Fruit fly (Drosophila melanogaster) whole organism, embryonic: ENCODE data around the gene CG3184.

Experiments used
- BtbVII ChIP-seq: fragments of 200-800 bp; sonication (Bioruptor generic); optimal IDR thresholded peaks from 3 replicates; lab custom pipeline; 2017; ENCODE audit warnings: missing biosample characterization, mild to moderate bottlenecking, missing genetic modification characterization
- CG10267 ChIP-seq: fragments of 200-800 bp; sonication (Bioruptor generic); optimal IDR thresholded peaks from 2 replicates; lab custom pipeline; 2018; ENCODE audit warnings: missing biosample characterization, mild to moderate bottlenecking, missing genetic modification characterization, moderate library complexity
- CG10366 ChIP-seq: fragments of 200-800 bp; sonication (Bioruptor generic); IDR thresholded peaks from 2 replicates; pipeline ENCODE4 v1.3.6; 2022; ENCODE audit warnings: missing biosample characterization, missing genetic modification characterization
- CG10959 ChIP-seq: fragments of 200-800 bp; sonication (Bioruptor generic); IDR thresholded peaks from 2 replicates; pipeline ENCODE4 v1.3.6; 2022; ENCODE audit warnings: missing biosample characterization, missing genetic modification characterization
- CG11504 ChIP-seq: fragments of 200-800 bp; sonication (Bioruptor generic); optimal IDR thresholded peaks from 3 replicates; lab custom pipeline; 2019; ENCODE audit warnings: missing biosample characterization, mild to moderate bottlenecking, missing genetic modification characterization, moderate library complexity
- CG12942 ChIP-seq: fragments of 200-800 bp; sonication (Bioruptor generic); optimal IDR thresholded peaks from 3 replicates; lab custom pipeline; 2016; ENCODE audit warnings: missing biosample characterization, missing genetic modification characterization
- CG17186 ChIP-seq: fragments of 200-800 bp; sonication (Bioruptor generic); optimal IDR thresholded peaks from 3 replicates; lab custom pipeline; 2017; ENCODE audit warnings: missing biosample characterization, missing genetic modification reagents, missing genetic modification characterization
- CG18262 ChIP-seq: fragments of 200-800 bp; optimal IDR thresholded peaks from 3 replicates; lab custom pipeline; 2019; ENCODE audit warnings: missing biosample characterization, mild to moderate bottlenecking, missing genetic modification characterization, moderate library complexity
- CG2202 ChIP-seq: fragments of 200-800 bp; sonication (Bioruptor generic); optimal IDR thresholded peaks from 2 replicates; lab custom pipeline; 2018; ENCODE audit warnings: missing biosample characterization, mild to moderate bottlenecking, missing genetic modification characterization
- CG2678 ChIP-seq: fragments of 200-800 bp; sonication (Bioruptor generic); optimal IDR thresholded peaks from 3 replicates; lab custom pipeline; 2019; ENCODE audit warnings: missing biosample characterization, mild to moderate bottlenecking, missing genetic modification characterization, moderate library complexity
- CG31224 ChIP-seq: fragments of 200-800 bp; sonication (Bioruptor generic); IDR thresholded peaks from 2 replicates; pipeline ENCODE4 v1.3.6; 2022; ENCODE audit warnings: missing biosample characterization, missing genetic modification characterization
- CG31441 ChIP-seq: fragments of 200-800 bp; sonication (Bioruptor generic); IDR thresholded peaks from 2 replicates; pipeline ENCODE4 v1.3.6; 2022; ENCODE audit warnings: missing biosample characterization, missing genetic modification characterization
- CG43689 ChIP-seq: fragments of 200-800 bp; sonication (Bioruptor generic); IDR thresholded peaks from 2 replicates; pipeline ENCODE4 v1.3.6; 2022; ENCODE audit warnings: missing biosample characterization, missing genetic modification characterization
- CG4820 ChIP-seq: fragments of 200-800 bp; sonication (Bioruptor generic); optimal IDR thresholded peaks from 3 replicates; lab custom pipeline; 2016; ENCODE audit warnings: missing biosample characterization, missing genetic modification characterization
- CG6175 ChIP-seq: fragments of 200-800 bp; sonication (Bioruptor generic); IDR thresholded peaks from 3 replicates; pipeline ENCODE4 v1.3.6; 2022; ENCODE audit warnings: missing biosample characterization, missing genetic modification characterization
- CG7839 ChIP-seq: fragments of 200-800 bp; sonication (Bioruptor generic); optimal IDR thresholded peaks from 3 replicates; lab custom pipeline; 2018; ENCODE audit warnings: missing biosample characterization, mild to moderate bottlenecking, missing genetic modification characterization, moderate library complexity
- CG7987 ChIP-seq: fragments of 200-800 bp; sonication (Bioruptor generic); optimal IDR thresholded peaks from 2 replicates; lab custom pipeline; 2018; ENCODE audit warnings: missing biosample characterization, mild to moderate bottlenecking, missing genetic modification characterization, moderate library complexity
- CG8388 ChIP-seq: fragments of 200-800 bp; sonication (Bioruptor generic); optimal IDR thresholded peaks from 2 replicates; lab custom pipeline; 2019; ENCODE audit warnings: missing biosample characterization, mild to moderate bottlenecking, missing genetic modification characterization, moderate library complexity
- D19A ChIP-seq: fragments of 200-800 bp; optimal IDR thresholded peaks from 3 replicates; lab custom pipeline; 2019; ENCODE audit warnings: missing biosample characterization, mild to moderate bottlenecking, missing genetic modification characterization, moderate library complexity
- Dek ChIP-seq: fragments of 200-800 bp; sonication (Bioruptor generic); optimal IDR thresholded peaks from 3 replicates; lab custom pipeline; 2019; ENCODE audit warnings: missing biosample characterization, mild to moderate bottlenecking, missing genetic modification characterization, moderate library complexity
- Dll ChIP-seq: fragments of 200-800 bp; sonication (Bioruptor generic); IDR thresholded peaks from 4 replicates; pipeline ENCODE4 v1.3.6; 2022; ENCODE audit warnings: missing biosample characterization, missing genetic modification characterization; ENCODE audit not compliant: partially characterized antibody
- Eip74EF ChIP-seq, 2 experiments: fragments of 200-800 bp in 1 of 2; fragments of >200 bp in 1 of 2; sonication (Bioruptor generic) in 1 of 2; optimal IDR thresholded peaks; 2 replicates each; lab custom pipeline; 2017 to 2019; ENCODE audit warnings: missing biosample characterization in 2 of 2, missing genetic modification characterization in 2 of 2, mild to moderate bottlenecking in 1 of 2, moderate library complexity in 1 of 2
- Hmx ChIP-seq: fragments of 200-800 bp; sonication (Bioruptor generic); optimal IDR thresholded peaks from 2 replicates; lab custom pipeline; 2016; ENCODE audit warnings: missing biosample characterization, missing genetic modification characterization
- Hr51 ChIP-seq, 2 experiments: fragments of 200-800 bp; sonication (Bioruptor generic); optimal IDR thresholded peaks; 2 replicates in 1 of 2; 3 replicates in 1 of 2; lab custom pipeline; 2016 to 2018; ENCODE audit warnings: missing biosample characterization in 2 of 2, missing genetic modification characterization in 2 of 2, mild to moderate bottlenecking in 1 of 2, moderate library complexity in 1 of 2
- Hr78 ChIP-seq, 2 experiments: fragments of 200-800 bp in 1 of 2; fragments of >200 bp in 1 of 2; sonication (Bioruptor generic) in 1 of 2; optimal IDR thresholded peaks; 2 replicates each; lab custom pipeline; 2017 to 2019; ENCODE audit warnings: missing biosample characterization in 2 of 2, missing genetic modification characterization in 2 of 2, mild to moderate bottlenecking in 1 of 2, moderate library complexity in 1 of 2
- Poxn ChIP-seq: fragments of 200-800 bp; sonication (Bioruptor generic); IDR thresholded peaks from 2 replicates; pipeline ENCODE4 v1.3.6; 2022; ENCODE audit warnings: missing biosample characterization, missing genetic modification characterization
- Ptx1 ChIP-seq: fragments of 200-800 bp; sonication (Bioruptor generic); IDR thresholded peaks from 2 replicates; pipeline ENCODE4 v1.3.6; 2022; ENCODE audit warnings: missing biosample characterization, missing genetic modification characterization
- al ChIP-seq: fragments of 200-800 bp; sonication (Bioruptor generic); IDR thresholded peaks from 2 replicates; pipeline ENCODE4 v1.3.6; 2022; ENCODE audit warnings: missing biosample characterization, missing genetic modification characterization
- ap ChIP-seq: fragments of 200-800 bp; sonication (Bioruptor generic); IDR thresholded peaks from 2 replicates; pipeline ENCODE4 v1.3.6; 2022; ENCODE audit warnings: missing biosample characterization, missing genetic modification characterization
- bsh ChIP-seq, 2 experiments: fragments of 200-800 bp; sonication (Bioruptor generic); optimal IDR thresholded peaks; 2 replicates each; lab custom pipeline; 2017 to 2018; ENCODE audit warnings: mild to moderate bottlenecking in 2 of 2, missing biosample characterization in 2 of 2, missing genetic modification characterization in 2 of 2, moderate library complexity in 1 of 2
- dan ChIP-seq: fragments of 200-800 bp; sonication (Bioruptor generic); IDR thresholded peaks from 2 replicates; pipeline ENCODE4 v1.3.6; 2022; ENCODE audit warnings: missing biosample characterization, missing genetic modification characterization
- dmrt99B ChIP-seq: fragments of 200-800 bp; sonication (Bioruptor generic); optimal IDR thresholded peaks from 2 replicates; lab custom pipeline; 2018; ENCODE audit warnings: missing biosample characterization, mild to moderate bottlenecking, missing genetic modification characterization, moderate library complexity
- eve ChIP-seq, 2 experiments: fragments of >200 bp; optimal IDR thresholded peaks; 2 replicates each; lab custom pipeline; 2017; ENCODE audit warnings: missing biosample characterization in 2 of 2, missing genetic modification characterization in 2 of 2
- fd96Cb ChIP-seq: fragments of 200-800 bp; sonication (Bioruptor generic); optimal IDR thresholded peaks from 2 replicates; lab custom pipeline; 2018; ENCODE audit warnings: missing biosample characterization, mild to moderate bottlenecking, missing genetic modification characterization, moderate library complexity
- grn ChIP-seq: fragments of 200-800 bp; sonication (Bioruptor generic); optimal IDR thresholded peaks from 3 replicates; lab custom pipeline; 2017; ENCODE audit warnings: missing biosample characterization, missing genetic modification characterization
- jigr1 ChIP-seq: fragments of 200-800 bp; sonication (Bioruptor generic); IDR thresholded peaks from 3 replicates; pipeline ENCODE4 v1.3.6; 2022; ENCODE audit warnings: missing biosample characterization, missing genetic modification characterization
- lmd ChIP-seq: fragments of 200-800 bp; sonication (Bioruptor generic); IDR thresholded peaks from 2 replicates; pipeline ENCODE4 v1.3.6; 2022; ENCODE audit warnings: missing biosample characterization, missing genetic modification characterization
- mam ChIP-seq: fragments of 200-800 bp; sonication (Bioruptor generic); optimal IDR thresholded peaks from 3 replicates; lab custom pipeline; 2016; ENCODE audit warnings: missing biosample characterization, missing genetic modification characterization
- pan ChIP-seq, 4 experiments: fragments of >200 bp in 3 of 4; fragments of 200-800 bp in 1 of 4; sonication (Bioruptor generic) in 1 of 4; optimal IDR thresholded peaks in 3 of 4; IDR thresholded peaks in 1 of 4; 2 replicates each; pipeline versions ENCODE4 v1.3.6 to Lab custom; 2017 to 2022; ENCODE audit warnings: missing biosample characterization in 2 of 4, missing genetic modification characterization in 2 of 4, mixed read lengths in 1 of 4
- ranshi ChIP-seq: fragments of 200-800 bp; sonication (Bioruptor generic); IDR thresholded peaks from 2 replicates; pipeline ENCODE4 v1.3.6; 2022; ENCODE audit warnings: missing biosample characterization, missing genetic modification characterization
- row ChIP-seq: fragments of 200-800 bp; sonication (Bioruptor generic); IDR thresholded peaks from 3 replicates; pipeline ENCODE4 v1.3.6; 2022; ENCODE audit warnings: missing biosample characterization, missing genetic modification characterization
- run ChIP-seq: fragments of 200-800 bp; sonication (Bioruptor generic); optimal IDR thresholded peaks from 3 replicates; lab custom pipeline; 2018; ENCODE audit warnings: missing biosample characterization, mild to moderate bottlenecking, missing genetic modification characterization
- slp2 ChIP-seq: fragments of 200-800 bp; sonication (Bioruptor generic); optimal IDR thresholded peaks from 2 replicates; lab custom pipeline; 2016; ENCODE audit warnings: missing biosample characterization, missing genetic modification characterization
- sqz ChIP-seq: fragments of 200-800 bp; sonication (Bioruptor generic); optimal IDR thresholded peaks from 3 replicates; lab custom pipeline; 2018; ENCODE audit warnings: missing biosample characterization, mild to moderate bottlenecking, missing genetic modification characterization
- stc ChIP-seq: fragments of 200-800 bp; sonication (Bioruptor generic); IDR thresholded peaks from 2 replicates; pipeline ENCODE4 v1.3.6; 2022; ENCODE audit warnings: missing biosample characterization, missing genetic modification characterization
- stwl ChIP-seq: fragments of 200-800 bp; sonication (Bioruptor generic); optimal IDR thresholded peaks from 3 replicates; lab custom pipeline; 2018; ENCODE audit warnings: missing biosample characterization, mild to moderate bottlenecking, missing genetic modification characterization, moderate library complexity
- tll ChIP-seq, 2 experiments: fragments of 200-800 bp in 1 of 2; fragments of >200 bp in 1 of 2; sonication (Bioruptor generic) in 1 of 2; optimal IDR thresholded peaks; 2 replicates each; lab custom pipeline; 2017 to 2019; ENCODE audit warnings: missing biosample characterization in 2 of 2, missing genetic modification characterization in 2 of 2, mild to moderate bottlenecking in 1 of 2, moderate library complexity in 1 of 2
- unpg ChIP-seq: fragments of 200-800 bp; sonication (Bioruptor generic); optimal IDR thresholded peaks from 3 replicates; lab custom pipeline; 2018; ENCODE audit warnings: missing biosample characterization, mild to moderate bottlenecking, missing genetic modification characterization, moderate library complexity
- vvl ChIP-seq: fragments of 200-800 bp; sonication (Bioruptor generic); IDR thresholded peaks from 2 replicates; pipeline ENCODE4 v1.3.6; 2022; ENCODE audit warnings: missing biosample characterization, missing genetic modification characterization

Gene CG3184

dm6 chrX:6719259-6719658, 30.7 kb upstream of the CG3184 start (continued):
- TF ChIP-seq Hr78 (GFP tag; optimal IDR thresholded peaks at IDR 0.05; lab: Kevin White, UChicago) (no peak), stc (GFP tag; lab: Robert Waterston, UW) (no peak), CG8388 (GFP tag; lab: Kevin White, UChicago) (peak; percentile 5), sqz (GFP tag; lab: Kevin White, UChicago) (no peak), CG4820 (GFP tag; lab: Kevin White, UChicago) (no peak), CG2678 (tag; lab: Kevin White, UChicago) (peak; percentile 40), al (GFP tag; lab: Robert Waterston, UW) (0 out of 2 replicates have a peak, but pooled peaks have one; percentile 21), tll (GFP tag; optimal IDR thresholded peaks at IDR 0.05; lab: Kevin White, UChicago) (no peak), Hr51 (GFP tag; optimal IDR thresholded peaks at IDR 0.05; lab: Kevin White, UChicago) (peak in 1 of 2 experiments; percentile 27), D19A (tag; lab: Kevin White, UChicago) (no peak), CG12942 (GFP tag; lab: Kevin White, UChicago) (no peak), CG31441 (GFP tag; lab: Robert Waterston, UW) (peak; percentile 33; the same call in 1 of the 2 replicates), fd96Cb (tag; lab: Kevin White, UChicago) (no peak), Poxn (GFP tag; lab: Robert Waterston, UW) (no peak), eve (GFP tag; optimal IDR thresholded peaks at IDR 0.05; lab: Kevin White, UChicago) (no peak), slp2 (GFP tag; lab: Kevin White, UChicago) (no peak), CG7987 (GFP tag; lab: Kevin White, UChicago) (no peak), Dek (tag; lab: Kevin White, UChicago) (peak; percentile 20), Eip74EF (GFP tag; optimal IDR thresholded peaks at IDR 0.05; lab: Kevin White, UChicago) (no peak), jigr1 (GFP tag; lab: Robert Waterston, UW) (no peak), vvl (GFP tag; lab: Robert Waterston, UW) (peak; percentile 44; the same call in 1 of the 2 replicates), bsh (GFP tag; optimal IDR thresholded peaks at IDR 0.05; lab: Kevin White, UChicago) (peak in 1 of 2 experiments; percentile 57), CG10959 (GFP tag; lab: Robert Waterston, UW) (no peak), dan (no peak), CG10366 (no peak), stwl (tag; lab: Kevin White, UChicago) (no peak), CG31224 (GFP tag; lab: Robert Waterston, UW) (no peak), Ptx1 (0 out of 2 replicates have a peak, but pooled peaks have one; percentile 27), CG2202 (no peak), dmrt99B (tag; lab: Kevin White, UChicago) (peak; percentile 32), BtbVII (GFP tag; lab: Kevin White, UChicago) (peak; percentile 4), CG11504 (tag; lab: Kevin White, UChicago) (no peak), CG7839 (tag; lab: Kevin White, UChicago) (peak; percentile 42), Dll (GFP tag; lab: Robert Waterston, UW) (no peak), grn (GFP tag; lab: Kevin White, UChicago) (no peak), ranshi (GFP tag; lab: Robert Waterston, UW) (no peak), pan (optimal IDR thresholded peaks at IDR 0.05; lab: Kevin White, UChicago) (no peak), pan (GFP tag; optimal IDR thresholded peaks at IDR 0.05 in 1 of 2, IDR thresholded peaks at IDR 0.05 in 1 of 2) (peak in 1 of 2 experiments; percentile 33), CG17186 (GFP tag; lab: Kevin White, UChicago) (no peak), lmd (GFP tag; lab: Robert Waterston, UW) (0 out of 2 replicates have a peak, but pooled peaks have one; percentile 12), CG43689 (GFP tag; lab: Robert Waterston, UW) (no peak), run (tag; lab: Kevin White, UChicago) (no peak), CG10267 (tag; lab: Kevin White, UChicago) (peak; percentile 9), CG18262 (tag; lab: Kevin White, UChicago) (peak; percentile 12), mam (no peak), row (GFP tag; lab: Robert Waterston, UW) (peak; percentile 28; the same call in 1 of the 3 replicates), CG6175 (no peak), unpg (GFP tag; lab: Kevin White, UChicago) (peak; percentile 10), Hmx (no peak), ap (GFP tag; lab: Robert Waterston, UW) (no peak)
